Worm (Caenorhabditis elegans): Measurements from ENCODE around the gene vms-1.
A peak's percentile ranks its signal among the peaks of the same experiment; 100 is the strongest.

Gene vms-1

ce11 chrIII:8085355-8085754 lies 3.0 kb upstream of the vms-1 start, which contains the start of the genes K06H7.7 and grp-1 (continued):
- no peak for TF ChIP-seq efl-3 (GFP tag; optimal IDR thresholded peaks at IDR 0.05)
- peak; percentile 9 for TF ChIP-seq snpc-4 (tag; optimal IDR thresholded peaks at IDR 0.05)
- TF ChIP-seq nhr-19 (GFP tag; conservative IDR thresholded peaks at IDR 0.05): peak; percentile 40; the same call in 1 of the 2 replicates
- no peak for TF ChIP-seq grh-1 (GFP tag; IDR thresholded peaks at IDR 0.05)
- peak; percentile 99 for TF ChIP-seq lsy-2 (tag; optimal IDR thresholded peaks at IDR 0.05)
- no peak for TF ChIP-seq egl-13 (tag; optimal IDR thresholded peaks at IDR 0.05)
- peak; percentile 78 for TF ChIP-seq nhr-85 (tag)
- TF ChIP-seq nhr-12 (tag; optimal IDR thresholded peaks at IDR 0.05): no peak
- no peak for TF ChIP-seq ama-1 (optimal IDR thresholded peaks at IDR 0.05)
- no peak for TF ChIP-seq mef-2 (tag; optimal IDR thresholded peaks at IDR 0.05)
- peak; percentile 6 for TF ChIP-seq fos-1 (tag; optimal IDR thresholded peaks at IDR 0.05)
- TF ChIP-seq lin-39 (tag; optimal IDR thresholded peaks at IDR 0.05): no peak
- peak; percentile 22 for TF ChIP-seq blmp-1 (tag; optimal IDR thresholded peaks at IDR 0.05)
- no peak for TF ChIP-seq lin-14 (GFP tag; optimal IDR thresholded peaks at IDR 0.05)
- TF ChIP-seq vab-15 (tag; optimal IDR thresholded peaks at IDR 0.05): no peak
- TF ChIP-seq dsc-1 (tag; optimal IDR thresholded peaks at IDR 0.05): peak; percentile 44
- TF ChIP-seq ceh-90 (tag; optimal IDR thresholded peaks at IDR 0.05): no peak
- TF ChIP-seq fkh-10 (GFP tag; optimal IDR thresholded peaks at IDR 0.05): no peak
- no peak for TF ChIP-seq nhr-11 (tag; optimal IDR thresholded peaks at IDR 0.05)
- no peak for TF ChIP-seq ceh-63 (GFP tag; optimal IDR thresholded peaks at IDR 0.05)
- peak; percentile 19 for TF ChIP-seq jun-1 (tag; optimal IDR thresholded peaks at IDR 0.05)
- peak; percentile 63 for TF ChIP-seq lir-3 (tag; optimal IDR thresholded peaks at IDR 0.05; ENCODE audit: poor library complexity)
- TF ChIP-seq pqm-1 (tag; optimal IDR thresholded peaks at IDR 0.05): no peak
- TF ChIP-seq sox-4 (tag; optimal IDR thresholded peaks at IDR 0.05): no peak
- no peak for TF ChIP-seq fkh-4 (tag; optimal IDR thresholded peaks at IDR 0.05; ENCODE audit: borderline replicate concordance)
- peak; percentile 52 for TF ChIP-seq tbx-2 (tag; optimal IDR thresholded peaks at IDR 0.05)
- TF ChIP-seq unc-130 (tag; optimal IDR thresholded peaks at IDR 0.05): no peak
- no peak for TF ChIP-seq aha-1 (tag; optimal IDR thresholded peaks at IDR 0.05)
- TF ChIP-seq tlp-1 (tag; optimal IDR thresholded peaks at IDR 0.05): no peak
- TF ChIP-seq C16A3.4 (tag; optimal IDR thresholded peaks at IDR 0.05): peak; percentile 36
- TF ChIP-seq lin-15B (tag; optimal IDR thresholded peaks at IDR 0.05): no peak
- no peak for TF ChIP-seq pax-3 (tag; optimal IDR thresholded peaks at IDR 0.05)

- TF ChIP-seq zag-1 (tag; optimal IDR thresholded peaks at IDR 0.05) (no peak), lin-14 (GFP tag; optimal IDR thresholded peaks at IDR 0.05) (no peak), fos-1 (tag; optimal IDR thresholded peaks at IDR 0.05) (no peak), dsc-1 (tag; optimal IDR thresholded peaks at IDR 0.05) (no peak), nhr-76 (tag; optimal IDR thresholded peaks at IDR 0.05) (no peak), skn-1 (tag; optimal IDR thresholded peaks at IDR 0.05) (no peak)
Measured at ce11 chrIII:8091408-8091807, 3.1 kb downstream of the vms-1 start, which contains the start of gene idi-1. idi-1 (plus strand) TSS chrIII:8091708.

- peak; percentile 57 for TF ChIP-seq nhr-237 (tag; optimal IDR thresholded peaks at IDR 0.05)
- TF ChIP-seq blmp-1 (tag; optimal IDR thresholded peaks at IDR 0.05): peak; percentile 38
- peak; percentile 76 for TF ChIP-seq lin-14 (GFP tag; optimal IDR thresholded peaks at IDR 0.05)
- TF ChIP-seq nhr-20 (tag; optimal IDR thresholded peaks at IDR 0.05): peak; percentile 50
- no peak for TF ChIP-seq unc-130 (tag; optimal IDR thresholded peaks at IDR 0.05)
- TF ChIP-seq mef-2 (tag; optimal IDR thresholded peaks at IDR 0.05): no peak
- peak; percentile 44 for TF ChIP-seq fkh-8 (tag; optimal IDR thresholded peaks at IDR 0.05)
- TF ChIP-seq F16B12.6 (tag; optimal IDR thresholded peaks at IDR 0.05): peak; percentile 43
- peak; percentile 63 for TF ChIP-seq nhr-77 (tag; optimal IDR thresholded peaks at IDR 0.05)
- peak; percentile 77 for TF ChIP-seq mep-1 (tag; optimal IDR thresholded peaks at IDR 0.05)
- TF ChIP-seq ceh-82 (tag; optimal IDR thresholded peaks at IDR 0.05): peak in 1 of 3 experiments; percentile 39
- TF ChIP-seq lsy-2 (tag; optimal IDR thresholded peaks at IDR 0.05): peak; percentile 67 to 90
- TF ChIP-seq nhr-47 (tag; optimal IDR thresholded peaks at IDR 0.05): peak; percentile 55
- peak; percentile 26 for TF ChIP-seq nhr-85 (tag)
- TF ChIP-seq efl-1 (optimal IDR thresholded peaks at IDR 0.05): peak; percentile 69 to 73
- TF ChIP-seq efl-1 (GFP tag; optimal IDR thresholded peaks at IDR 0.05 in 1 of 2): peak; percentile 66 to 92
- peak; percentile 78 for TF ChIP-seq lin-15B (tag; optimal IDR thresholded peaks at IDR 0.05)
- peak; percentile 49 to 79 (median 52) for TF ChIP-seq dpl-1 (GFP tag; optimal IDR thresholded peaks at IDR 0.05)
- TF ChIP-seq ets-5 (GFP tag; IDR thresholded peaks at IDR 0.05): no peak
- peak; percentile 13 for TF ChIP-seq rnt-1 (tag; optimal IDR thresholded peaks at IDR 0.05)
- TF ChIP-seq nhr-28 (tag; optimal IDR thresholded peaks at IDR 0.05): no peak
- peak; percentile 53 for TF ChIP-seq snu-23 (GFP tag; optimal IDR thresholded peaks at IDR 0.05)
- TF ChIP-seq tbx-2 (tag; optimal IDR thresholded peaks at IDR 0.05): peak; percentile 35
- TF ChIP-seq jun-1 (tag; optimal IDR thresholded peaks at IDR 0.05): no peak
- TF ChIP-seq fkh-10 (GFP tag; optimal IDR thresholded peaks at IDR 0.05): peak; percentile 30
- TF ChIP-seq vab-15 (tag; optimal IDR thresholded peaks at IDR 0.05): peak; percentile 22
Measured at ce11 chrIII:8093079-8093623, 4.8 kb downstream of the vms-1 start, which contains the start of gene K06H7.2. K06H7.2 (plus strand) TSS chrIII:8093573.

Data from whole organism, L1 larva.